Fruit fly (Drosophila melanogaster) whole organism, embryonic: ENCODE results near the gene CG5937.

Source experiments
- Adf1 ChIP-seq: fragments of 200-800 bp; sonication (Bioruptor generic); IDR thresholded peaks from 2 replicates; pipeline ENCODE4 v1.3.6; 2022; ENCODE audit warnings: missing biosample characterization, missing genetic modification characterization
- Blimp-1 ChIP-seq: fragments of 200-800 bp; sonication (Bioruptor generic); optimal IDR thresholded peaks from 3 replicates; lab custom pipeline; 2018; ENCODE audit warnings: missing biosample characterization, missing genetic modification characterization, mild to moderate bottlenecking, moderate library complexity, missing genetic modification reagents
- CG10979 ChIP-seq: fragments of 200-800 bp; sonication (Bioruptor generic); optimal IDR thresholded peaks from 2 replicates; lab custom pipeline; 2018; ENCODE audit warnings: missing biosample characterization, mild to moderate bottlenecking, missing genetic modification characterization, moderate library complexity
- CG11085 ChIP-seq: fragments of 200-800 bp; sonication (Bioruptor generic); IDR thresholded peaks from 2 replicates; pipeline ENCODE4 v1.3.6; 2022; ENCODE audit warnings: missing biosample characterization, missing genetic modification characterization
- CG11560 ChIP-seq: fragments of 200-800 bp; sonication (Bioruptor generic); IDR thresholded peaks from 3 replicates; pipeline ENCODE4 v1.3.6; 2022; ENCODE audit warnings: missing biosample characterization, missing genetic modification characterization
- CG17361 ChIP-seq: fragments of 200-800 bp; sonication (Bioruptor generic); IDR thresholded peaks from 3 replicates; pipeline ENCODE4 v1.3.6; 2022; ENCODE audit warnings: missing biosample characterization, missing genetic modification characterization
- CG18262 ChIP-seq: fragments of 200-800 bp; optimal IDR thresholded peaks from 3 replicates; lab custom pipeline; 2019; ENCODE audit warnings: missing biosample characterization, mild to moderate bottlenecking, missing genetic modification characterization, moderate library complexity
- CG2712 ChIP-seq: fragments of 200-800 bp; optimal IDR thresholded peaks from 3 replicates; lab custom pipeline; 2019; ENCODE audit warnings: missing biosample characterization, mild to moderate bottlenecking, missing genetic modification characterization, moderate library complexity
- CG30431 ChIP-seq: fragments of 200-800 bp; sonication (Bioruptor generic); optimal IDR thresholded peaks from 2 replicates; lab custom pipeline; 2017; ENCODE audit warnings: missing biosample characterization, missing genetic modification characterization
- CG5245 ChIP-seq: fragments of 200-800 bp; sonication (Bioruptor generic); optimal IDR thresholded peaks from 3 replicates; lab custom pipeline; 2016; ENCODE audit warnings: missing biosample characterization, missing genetic modification characterization
- CG6689 ChIP-seq: fragments of 200-800 bp; sonication (Bioruptor generic); IDR thresholded peaks from 2 replicates; pipeline ENCODE4 v1.3.6; 2022; ENCODE audit warnings: missing biosample characterization, missing genetic modification characterization
- CG7987 ChIP-seq: fragments of 200-800 bp; sonication (Bioruptor generic); optimal IDR thresholded peaks from 2 replicates; lab custom pipeline; 2018; ENCODE audit warnings: missing biosample characterization, mild to moderate bottlenecking, missing genetic modification characterization, moderate library complexity
- CG9609 ChIP-seq: fragments of 200-800 bp; sonication (Bioruptor generic); optimal IDR thresholded peaks from 3 replicates; lab custom pipeline; 2016; ENCODE audit warnings: missing biosample characterization, missing genetic modification characterization
- Drgx ChIP-seq: fragments of 200-800 bp; sonication (Bioruptor generic); IDR thresholded peaks from 2 replicates; pipeline ENCODE4 v1.3.6; 2022; ENCODE audit warnings: missing biosample characterization, missing genetic modification characterization
- Eip74EF ChIP-seq, 2 experiments: fragments of 200-800 bp in 1 of 2; fragments of >200 bp in 1 of 2; sonication (Bioruptor generic) in 1 of 2; optimal IDR thresholded peaks; 2 replicates each; lab custom pipeline; 2017 to 2019; ENCODE audit warnings: missing biosample characterization in 2 of 2, missing genetic modification characterization in 2 of 2, mild to moderate bottlenecking in 1 of 2, moderate library complexity in 1 of 2
- HmgD ChIP-seq: fragments of 200-800 bp; sonication (Bioruptor generic); optimal IDR thresholded peaks from 3 replicates; lab custom pipeline; 2016; ENCODE audit warnings: missing biosample characterization, missing genetic modification characterization
- Lhr ChIP-seq: fragments of 200-800 bp; sonication (Bioruptor generic); optimal IDR thresholded peaks from 3 replicates; lab custom pipeline; 2017; ENCODE audit warnings: mild to moderate bottlenecking, missing biosample characterization, missing genetic modification reagents, missing genetic modification characterization
- Opbp ChIP-seq: fragments of 200-800 bp; sonication (Bioruptor generic); IDR thresholded peaks from 3 replicates; pipeline ENCODE4 v1.3.6; 2022; ENCODE audit warnings: missing biosample characterization, missing genetic modification characterization; ENCODE audit not compliant: partially characterized antibody
- Scr ChIP-seq: fragments of 200-800 bp; sonication (Bioruptor generic); IDR thresholded peaks from 2 replicates; pipeline ENCODE4 v1.3.6; 2022; ENCODE audit warnings: missing biosample characterization, missing genetic modification characterization; ENCODE audit not compliant: partially characterized antibody
- Xrp1 ChIP-seq: fragments of 200-800 bp; sonication (Bioruptor generic); IDR thresholded peaks from 2 replicates; pipeline ENCODE4 v1.3.6; 2022; ENCODE audit warnings: missing biosample characterization, missing genetic modification characterization
- ac ChIP-seq: fragments of 200-800 bp; sonication (Bioruptor generic); optimal IDR thresholded peaks from 3 replicates; lab custom pipeline; 2017; ENCODE audit warnings: missing biosample characterization, mild to moderate bottlenecking, missing genetic modification characterization
- bsh ChIP-seq, 2 experiments: fragments of 200-800 bp; sonication (Bioruptor generic); optimal IDR thresholded peaks; 2 replicates each; lab custom pipeline; 2017 to 2018; ENCODE audit warnings: mild to moderate bottlenecking in 2 of 2, missing biosample characterization in 2 of 2, missing genetic modification characterization in 2 of 2, moderate library complexity in 1 of 2
- crc ChIP-seq: fragments of 200-800 bp; sonication (Bioruptor generic); optimal IDR thresholded peaks from 2 replicates; lab custom pipeline; 2016; ENCODE audit warnings: missing biosample characterization, missing genetic modification characterization
- dati ChIP-seq: fragments of 200-800 bp; sonication (Bioruptor generic); IDR thresholded peaks from 2 replicates; pipeline ENCODE4 v1.3.6; 2022; ENCODE audit warnings: missing biosample characterization, missing genetic modification characterization
- dmrt11E ChIP-seq: fragments of 200-800 bp; sonication (Bioruptor generic); optimal IDR thresholded peaks from 3 replicates; lab custom pipeline; 2018; ENCODE audit warnings: missing biosample characterization, mild to moderate bottlenecking, missing genetic modification characterization, moderate library complexity
- fd64A ChIP-seq: fragments of 200-800 bp; sonication (Bioruptor generic); optimal IDR thresholded peaks from 3 replicates; lab custom pipeline; 2018; ENCODE audit warnings: missing biosample characterization, mild to moderate bottlenecking, missing genetic modification characterization
- fd96Cb ChIP-seq: fragments of 200-800 bp; sonication (Bioruptor generic); optimal IDR thresholded peaks from 2 replicates; lab custom pipeline; 2018; ENCODE audit warnings: missing biosample characterization, mild to moderate bottlenecking, missing genetic modification characterization, moderate library complexity
- ftz-f1 ChIP-seq: fragments of 200-800 bp; sonication (Bioruptor generic); optimal IDR thresholded peaks from 2 replicates; lab custom pipeline; 2016; ENCODE audit warnings: missing biosample characterization, missing genetic modification characterization
- gem ChIP-seq: fragments of 200-800 bp; sonication (Bioruptor generic); optimal IDR thresholded peaks from 2 replicates; lab custom pipeline; 2019; ENCODE audit warnings: missing biosample characterization, mild to moderate bottlenecking, missing genetic modification characterization, moderate library complexity
- grau ChIP-seq: fragments of 200-800 bp; optimal IDR thresholded peaks from 3 replicates; lab custom pipeline; 2019; ENCODE audit warnings: missing biosample characterization, mild to moderate bottlenecking, missing genetic modification characterization, moderate library complexity
- grn ChIP-seq: fragments of 200-800 bp; sonication (Bioruptor generic); optimal IDR thresholded peaks from 3 replicates; lab custom pipeline; 2017; ENCODE audit warnings: missing biosample characterization, missing genetic modification characterization
- knrl ChIP-seq: fragments of 200-800 bp; sonication (Bioruptor generic); IDR thresholded peaks from 3 replicates; pipeline ENCODE4 v1.3.6; 2022; ENCODE audit warnings: missing biosample characterization, missing genetic modification characterization; ENCODE audit not compliant: partially characterized antibody
- lbe ChIP-seq: fragments of 200-800 bp; sonication (Bioruptor generic); optimal IDR thresholded peaks from 2 replicates; lab custom pipeline; 2016; ENCODE audit warnings: missing biosample characterization, mild to moderate bottlenecking, missing genetic modification characterization
- lola ChIP-seq, 3 experiments: fragments of >200 bp in 2 of 3; fragments of 200-800 bp in 1 of 3; sonication (Bioruptor generic) in 1 of 3; optimal IDR thresholded peaks; 2 replicates each; lab custom pipeline; 2017 to 2019; ENCODE audit warnings: missing biosample characterization in 3 of 3, missing genetic modification characterization in 3 of 3, mild to moderate bottlenecking in 1 of 3, moderate library complexity in 1 of 3
- luna ChIP-seq: fragments of 200-800 bp; sonication (Bioruptor generic); optimal IDR thresholded peaks from 2 replicates; lab custom pipeline; 2016; ENCODE audit warnings: missing biosample characterization, missing genetic modification characterization
- nom ChIP-seq: fragments of 200-800 bp; sonication (Bioruptor generic); optimal IDR thresholded peaks from 2 replicates; lab custom pipeline; 2017; ENCODE audit warnings: missing biosample characterization, missing genetic modification characterization, mild to moderate bottlenecking, moderate library complexity, missing genetic modification reagents
- pan ChIP-seq, 4 experiments: fragments of >200 bp in 3 of 4; fragments of 200-800 bp in 1 of 4; sonication (Bioruptor generic) in 1 of 4; optimal IDR thresholded peaks in 3 of 4; IDR thresholded peaks in 1 of 4; 2 replicates each; pipeline versions ENCODE4 v1.3.6 to Lab custom; 2017 to 2022; ENCODE audit warnings: missing biosample characterization in 2 of 4, missing genetic modification characterization in 2 of 4, mixed read lengths in 1 of 4
- phol ChIP-seq: fragments of 200-800 bp; sonication (Bioruptor generic); optimal IDR thresholded peaks from 3 replicates; lab custom pipeline; 2018; ENCODE audit warnings: missing biosample characterization, mild to moderate bottlenecking, missing genetic modification characterization, moderate library complexity
- prd ChIP-seq, 3 experiments: fragments of >200 bp in 2 of 3; fragments of 200-800 bp in 1 of 3; sonication (Bioruptor generic) in 1 of 3; optimal IDR thresholded peaks in 2 of 3; IDR thresholded peaks in 1 of 3; 2 replicates in 2 of 3; 3 replicates in 1 of 3; pipeline versions ENCODE4 v1.3.6 to Lab custom; 2017 to 2022; ENCODE audit warnings: missing biosample characterization in 1 of 3, missing genetic modification characterization in 1 of 3
- row ChIP-seq: fragments of 200-800 bp; sonication (Bioruptor generic); IDR thresholded peaks from 3 replicates; pipeline ENCODE4 v1.3.6; 2022; ENCODE audit warnings: missing biosample characterization, missing genetic modification characterization
- scrt ChIP-seq: fragments of 200-800 bp; sonication (Bioruptor generic); optimal IDR thresholded peaks from 2 replicates; lab custom pipeline; 2018; ENCODE audit warnings: missing biosample characterization, mild to moderate bottlenecking, missing genetic modification characterization, moderate library complexity
- sens ChIP-seq: fragments of 200-800 bp; sonication (Bioruptor generic); peaks from one replicate; lab custom pipeline; 2016; ENCODE audit warnings: missing biosample characterization, missing genetic modification characterization
- shn ChIP-seq: fragments of 200-800 bp; sonication (Bioruptor generic); optimal IDR thresholded peaks from 3 replicates; lab custom pipeline; 2016; ENCODE audit warnings: missing biosample characterization, missing genetic modification characterization
- ssp ChIP-seq: fragments of 200-800 bp; sonication (Bioruptor generic); IDR thresholded peaks from 2 replicates; pipeline ENCODE4 v1.3.6; 2022; ENCODE audit warnings: missing biosample characterization, missing genetic modification characterization
- tna ChIP-seq: fragments of 200-800 bp; sonication (Bioruptor generic); IDR thresholded peaks from 2 replicates; pipeline ENCODE4 v1.3.6; 2022; ENCODE audit warnings: missing biosample characterization, missing genetic modification characterization; ENCODE audit not compliant: partially characterized antibody
- twi ChIP-seq: fragments of 200-800 bp; optimal IDR thresholded peaks from 2 replicates; lab custom pipeline; 2019; ENCODE audit warnings: missing biosample characterization, mild to moderate bottlenecking, missing genetic modification characterization, moderate library complexity
- zfh1 ChIP-seq: fragments of 200-800 bp; sonication (Bioruptor generic); IDR thresholded peaks from 3 replicates; pipeline ENCODE4 v1.3.6; 2022; ENCODE audit warnings: missing biosample characterization, missing genetic modification characterization
- zfh2 ChIP-seq: fragments of 200-800 bp; sonication (Bioruptor generic); optimal IDR thresholded peaks from 2 replicates; lab custom pipeline; 2016; ENCODE audit warnings: missing biosample characterization, missing genetic modification characterization

The CG5937 gene

DNA sequence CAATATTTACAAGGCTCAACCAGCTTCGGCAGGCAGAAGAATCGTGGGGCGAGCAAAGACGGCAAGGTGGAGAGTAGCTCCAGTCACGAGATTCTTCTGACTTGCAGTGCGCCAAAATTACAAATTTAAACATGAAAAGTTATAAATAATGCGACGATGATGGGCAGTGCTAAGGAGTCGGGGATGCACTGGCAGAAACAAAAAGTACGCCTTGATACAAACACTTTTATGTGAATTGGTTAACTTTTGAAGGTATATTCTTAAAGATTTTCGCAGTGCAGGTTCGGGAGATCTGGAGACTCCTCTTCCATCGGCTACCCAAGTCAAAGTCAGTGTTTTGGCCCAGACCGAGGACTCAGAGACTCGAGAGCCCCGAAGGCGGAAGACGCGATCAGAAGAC lies 18.4 kb upstream of the CG5937 start:
- TF ChIP-seq lbe (GFP tag; lab: Kevin White, UChicago) (peak; percentile 39), Eip74EF (GFP tag; optimal IDR thresholded peaks at IDR 0.05; lab: Kevin White, UChicago) (no peak)

DNA sequence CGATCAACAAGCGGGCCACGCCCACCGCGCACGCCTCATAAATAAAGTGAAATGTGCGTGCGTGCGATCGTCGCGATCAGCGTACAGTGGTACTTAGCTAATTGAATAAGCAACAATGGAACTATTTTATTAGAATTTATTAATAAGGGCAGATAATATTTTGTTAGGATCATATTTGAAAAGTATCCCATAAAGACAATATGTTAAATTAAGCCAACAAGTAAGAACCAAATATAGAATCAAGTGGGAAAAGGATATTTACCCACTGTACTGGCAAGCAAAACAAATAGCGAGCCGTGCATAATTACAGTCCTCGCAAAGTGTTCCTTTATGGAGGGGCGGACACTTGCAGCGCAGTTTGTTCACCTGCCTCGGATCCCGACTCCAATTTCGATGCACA lies 17.7 kb upstream of the CG5937 start:
- TF ChIP-seq CG18262 = peak; percentile 26
- peak; percentile 25 for TF ChIP-seq grau
- TF ChIP-seq grn (GFP tag; lab: Kevin White, UChicago) = no peak
- no peak for TF ChIP-seq fd64A (GFP tag; lab: Kevin White, UChicago)
- TF ChIP-seq Drgx (GFP tag; lab: Robert Waterston, UW) = 0 out of 2 replicates have a peak, but pooled peaks have one; percentile 12
- peak; percentile 41; the same call in 1 of the 2 replicates for TF ChIP-seq Xrp1 (GFP tag; lab: Robert Waterston, UW)
- TF ChIP-seq zfh1 (GFP tag; lab: Robert Waterston, UW) = 0 out of 3 replicates have a peak, but pooled peaks have one; percentile 26
- no peak for TF ChIP-seq prd (optimal IDR thresholded peaks at IDR 0.05; lab: Kevin White, UChicago)
- peak; percentile 54; the same call in 2 of the 3 replicates for TF ChIP-seq prd (GFP tag; IDR thresholded peaks at IDR 0.05; lab: Robert Waterston, UW)
- peak; percentile 69 for TF ChIP-seq sens
- peak; percentile 24 for TF ChIP-seq nom
- no peak for TF ChIP-seq Adf1 (GFP tag; lab: Robert Waterston, UW)
- 0 out of 3 replicates have a peak, but pooled peaks have one; percentile 17 for TF ChIP-seq CG17361
- peak; percentile 15 for TF ChIP-seq phol
- peak; percentile 11 for TF ChIP-seq CG2712
- TF ChIP-seq crc (GFP tag; lab: Kevin White, UChicago) = no peak
- TF ChIP-seq CG10979 (tag; lab: Kevin White, UChicago) = peak; percentile 23
- TF ChIP-seq CG6689 (GFP tag; lab: Robert Waterston, UW) = peak; percentile 22; the same call in 1 of the 2 replicates
- TF ChIP-seq CG5245 = no peak
- peak; percentile 28 for TF ChIP-seq gem (tag; lab: Kevin White, UChicago)
- TF ChIP-seq dmrt11E = peak; percentile 47
- peak in 1 of 2 experiments; percentile 2 for TF ChIP-seq bsh (GFP tag; optimal IDR thresholded peaks at IDR 0.05; lab: Kevin White, UChicago)
- TF ChIP-seq luna (GFP tag; lab: Kevin White, UChicago) = no peak
- no peak for TF ChIP-seq fd96Cb
- 0 out of 3 replicates have a peak, but pooled peaks have one; percentile 7 for TF ChIP-seq row (GFP tag; lab: Robert Waterston, UW)
- no peak for TF ChIP-seq scrt (GFP tag; lab: Kevin White, UChicago)
- TF ChIP-seq zfh2 = no peak
- TF ChIP-seq ssp = 0 out of 2 replicates have a peak, but pooled peaks have one; percentile 5
- TF ChIP-seq lola (GFP tag; optimal IDR thresholded peaks at IDR 0.05; lab: Kevin White, UChicago) = peak in 1 of 3 experiments; percentile 25
- TF ChIP-seq CG30431 (GFP tag; lab: Kevin White, UChicago) = no peak

- TF ChIP-seq shn (GFP tag; lab: Kevin White, UChicago) (peak; percentile 22), pan (optimal IDR thresholded peaks at IDR 0.05; lab: Kevin White, UChicago) (no peak), pan (GFP tag; optimal IDR thresholded peaks at IDR 0.05 in 1 of 2, IDR thresholded peaks at IDR 0.05 in 1 of 2) (peak in 1 of 2 experiments; percentile 58), HmgD (GFP tag; lab: Kevin White, UChicago) (no peak), CG11560 (tag; lab: Robert Waterston, UW) (no peak), tna (GFP tag; lab: Robert Waterston, UW) (no peak), Lhr (GFP tag; lab: Kevin White, UChicago) (peak; percentile 3), twi (tag; lab: Kevin White, UChicago) (no peak), Opbp (GFP tag; lab: Robert Waterston, UW) (no peak), ftz-f1 (no peak), phol (peak; percentile 55), knrl (no peak), dati (GFP tag; lab: Robert Waterston, UW) (no peak), Scr (GFP tag; lab: Robert Waterston, UW) (no peak), CG7987 (GFP tag; lab: Kevin White, UChicago) (no peak), CG9609 (GFP tag; lab: Kevin White, UChicago) (peak; percentile 51), Blimp-1 (GFP tag; lab: Kevin White, UChicago) (peak; percentile 26), ac (GFP tag; lab: Kevin White, UChicago) (no peak), CG11085 (GFP tag; lab: Robert Waterston, UW) (no peak)
Measured at dm6 chrX:6024638-6025037, 15.2 kb upstream of the CG5937 start.
